Fruit fly (Drosophila melanogaster) whole organism, embryonic: Measurements from ENCODE around the gene Ire1.

Source experiments
- ATbp ChIP-seq: fragments of 200-800 bp; sonication (Bioruptor generic); optimal IDR thresholded peaks from 2 replicates; lab custom pipeline; 2017; ENCODE audit warnings: missing biosample characterization, mild to moderate bottlenecking, missing genetic modification characterization, missing genetic modification reagents
- B-H2 ChIP-seq: fragments of 200-800 bp; sonication (Bioruptor generic); optimal IDR thresholded peaks from 2 replicates; lab custom pipeline; 2018; ENCODE audit warnings: missing biosample characterization, mild to moderate bottlenecking, missing genetic modification characterization
- Bgb ChIP-seq: fragments of 200-800 bp; sonication (Bioruptor generic); IDR thresholded peaks from 2 replicates; pipeline ENCODE4 v1.3.6; 2022; ENCODE audit warnings: missing biosample characterization, missing genetic modification characterization; ENCODE audit not compliant: partially characterized antibody
- CG11695 ChIP-seq: fragments of 200-800 bp; sonication (Bioruptor generic); IDR thresholded peaks from 3 replicates; pipeline ENCODE4 v1.3.6; 2022; ENCODE audit warnings: missing biosample characterization, missing genetic modification characterization
- CG12236 ChIP-seq: fragments of 200-800 bp; sonication (Bioruptor generic); optimal IDR thresholded peaks from 2 replicates; lab custom pipeline; 2016; ENCODE audit warnings: missing biosample characterization, missing genetic modification characterization
- CG16863 ChIP-seq: fragments of 200-800 bp; sonication (Bioruptor generic); optimal IDR thresholded peaks from 3 replicates; lab custom pipeline; 2016; ENCODE audit warnings: missing biosample characterization, missing genetic modification characterization
- CG18262 ChIP-seq: fragments of 200-800 bp; optimal IDR thresholded peaks from 3 replicates; lab custom pipeline; 2019; ENCODE audit warnings: missing biosample characterization, mild to moderate bottlenecking, missing genetic modification characterization, moderate library complexity
- CG2889 ChIP-seq: fragments of 200-800 bp; sonication (Bioruptor generic); IDR thresholded peaks from 3 replicates; pipeline ENCODE4 v1.3.6; 2022; ENCODE audit warnings: missing biosample characterization, missing genetic modification characterization
- CG3281 ChIP-seq: fragments of 200-800 bp; sonication (Bioruptor generic); optimal IDR thresholded peaks from 3 replicates; lab custom pipeline; 2017; ENCODE audit warnings: missing biosample characterization, mild to moderate bottlenecking, missing genetic modification characterization
- CG34376 ChIP-seq: fragments of 200-800 bp; sonication (Bioruptor generic); optimal IDR thresholded peaks from 2 replicates; lab custom pipeline; 2018; ENCODE audit warnings: missing biosample characterization, mild to moderate bottlenecking, missing genetic modification characterization
- CG42726 ChIP-seq: fragments of 200-800 bp; sonication (Bioruptor generic); IDR thresholded peaks from 2 replicates; pipeline ENCODE4 v1.3.6; 2022; ENCODE audit warnings: missing biosample characterization, missing genetic modification characterization; ENCODE audit not compliant: partially characterized antibody
- CG9797 ChIP-seq: fragments of 200-800 bp; sonication (Bioruptor generic); optimal IDR thresholded peaks from 3 replicates; lab custom pipeline; 2018; ENCODE audit warnings: missing biosample characterization, mild to moderate bottlenecking, missing genetic modification characterization
- Dll ChIP-seq: fragments of 200-800 bp; sonication (Bioruptor generic); IDR thresholded peaks from 4 replicates; pipeline ENCODE4 v1.3.6; 2022; ENCODE audit warnings: missing biosample characterization, missing genetic modification characterization; ENCODE audit not compliant: partially characterized antibody
- Eip74EF ChIP-seq, 2 experiments: fragments of 200-800 bp in 1 of 2; fragments of >200 bp in 1 of 2; sonication (Bioruptor generic) in 1 of 2; optimal IDR thresholded peaks; 2 replicates each; lab custom pipeline; 2017 to 2019; ENCODE audit warnings: missing biosample characterization in 2 of 2, missing genetic modification characterization in 2 of 2, mild to moderate bottlenecking in 1 of 2, moderate library complexity in 1 of 2
- Elba2 ChIP-seq: fragments of 200-800 bp; sonication (Bioruptor generic); optimal IDR thresholded peaks from 3 replicates; lab custom pipeline; 2016; ENCODE audit warnings: missing biosample characterization, missing genetic modification characterization
- HLH4C ChIP-seq: fragments of 200-800 bp; sonication (Bioruptor generic); IDR thresholded peaks from 3 replicates; pipeline ENCODE4 v1.3.6; 2022; ENCODE audit warnings: missing biosample characterization, missing genetic modification characterization; ENCODE audit not compliant: partially characterized antibody
- Hr78 ChIP-seq, 2 experiments: fragments of 200-800 bp in 1 of 2; fragments of >200 bp in 1 of 2; sonication (Bioruptor generic) in 1 of 2; optimal IDR thresholded peaks; 2 replicates each; lab custom pipeline; 2017 to 2019; ENCODE audit warnings: missing biosample characterization in 2 of 2, missing genetic modification characterization in 2 of 2, mild to moderate bottlenecking in 1 of 2, moderate library complexity in 1 of 2
- Med ChIP-seq: fragments of 200-800 bp; sonication (Bioruptor generic); peaks from one replicate; lab custom pipeline; 2016; ENCODE audit warnings: missing biosample characterization, missing genetic modification characterization, mild to moderate bottlenecking, inconsistent platforms, moderate library complexity
- Neu2 ChIP-seq: fragments of 200-800 bp; sonication (Bioruptor generic); optimal IDR thresholded peaks from 3 replicates; lab custom pipeline; 2016; ENCODE audit warnings: missing biosample characterization, missing genetic modification characterization, borderline replicate concordance
- Nf-YA ChIP-seq: fragments of 200-800 bp; sonication (Bioruptor generic); IDR thresholded peaks from 2 replicates; pipeline ENCODE4 v1.3.6; 2022; ENCODE audit warnings: missing biosample characterization, missing genetic modification characterization
- Oaz ChIP-seq: fragments of 200-800 bp; sonication (Bioruptor generic); IDR thresholded peaks from 2 replicates; pipeline ENCODE4 v1.3.6; 2022; ENCODE audit warnings: missing biosample characterization, missing genetic modification characterization
- Opbp ChIP-seq: fragments of 200-800 bp; sonication (Bioruptor generic); IDR thresholded peaks from 3 replicates; pipeline ENCODE4 v1.3.6; 2022; ENCODE audit warnings: missing biosample characterization, missing genetic modification characterization; ENCODE audit not compliant: partially characterized antibody
- Rfx ChIP-seq: fragments of 200-800 bp; sonication (Bioruptor generic); IDR thresholded peaks from 2 replicates; pipeline ENCODE4 v1.3.6; 2022; ENCODE audit warnings: missing biosample characterization, missing genetic modification characterization
- Stat92E ChIP-seq, 3 experiments: fragments of >200 bp in 2 of 3; fragments of 200-800 bp in 1 of 3; sonication (Bioruptor generic) in 1 of 3; optimal IDR thresholded peaks; 2 replicates each; lab custom pipeline; 2017 to 2019; ENCODE audit warnings: missing biosample characterization in 3 of 3, missing genetic modification characterization in 3 of 3, mild to moderate bottlenecking in 1 of 3, moderate library complexity in 1 of 3
- aop ChIP-seq: fragments of 200-800 bp; sonication (Bioruptor generic); IDR thresholded peaks from 2 replicates; pipeline ENCODE4 v1.3.6; 2022; ENCODE audit warnings: missing biosample characterization, missing genetic modification characterization
- bsh ChIP-seq, 2 experiments: fragments of 200-800 bp; sonication (Bioruptor generic); optimal IDR thresholded peaks; 2 replicates each; lab custom pipeline; 2017 to 2018; ENCODE audit warnings: mild to moderate bottlenecking in 2 of 2, missing biosample characterization in 2 of 2, missing genetic modification characterization in 2 of 2, moderate library complexity in 1 of 2
- chinmo ChIP-seq: fragments of 200-800 bp; sonication (Bioruptor generic); IDR thresholded peaks from 4 replicates; pipeline ENCODE4 v1.3.6; 2022; ENCODE audit warnings: missing biosample characterization, missing genetic modification characterization; ENCODE audit not compliant: partially characterized antibody
- ci ChIP-seq: fragments of 200-800 bp; sonication (Bioruptor generic); IDR thresholded peaks from 3 replicates; pipeline ENCODE4 v1.3.6; 2022; ENCODE audit warnings: missing biosample characterization, missing genetic modification characterization
- da ChIP-seq: fragments of 200-800 bp; sonication (Bioruptor generic); optimal IDR thresholded peaks from 2 replicates; lab custom pipeline; 2016; ENCODE audit warnings: missing biosample characterization, missing genetic modification characterization
- dysf ChIP-seq: fragments of 200-800 bp; sonication (Bioruptor generic); IDR thresholded peaks from 3 replicates; pipeline ENCODE4 v1.3.6; 2022; ENCODE audit warnings: missing biosample characterization, missing genetic modification characterization
- exex ChIP-seq: fragments of 200-800 bp; sonication (Bioruptor generic); optimal IDR thresholded peaks from 4 replicates; lab custom pipeline; 2018; ENCODE audit warnings: missing biosample characterization, mild to moderate bottlenecking, missing genetic modification characterization, moderate library complexity
- fd96Cb ChIP-seq: fragments of 200-800 bp; sonication (Bioruptor generic); optimal IDR thresholded peaks from 2 replicates; lab custom pipeline; 2018; ENCODE audit warnings: missing biosample characterization, mild to moderate bottlenecking, missing genetic modification characterization, moderate library complexity
- gt ChIP-seq: fragments of 200-800 bp; sonication (Bioruptor generic); IDR thresholded peaks from 2 replicates; pipeline ENCODE4 v1.3.6; 2022; ENCODE audit warnings: missing biosample characterization, missing genetic modification characterization
- hkb ChIP-seq, 2 experiments: fragments of 200-800 bp in 1 of 2; fragments of >200 bp in 1 of 2; sonication (Bioruptor generic) in 1 of 2; IDR thresholded peaks in 1 of 2; optimal IDR thresholded peaks in 1 of 2; 2 replicates each; pipeline versions ENCODE4 v1.3.6 to Lab custom; 2017 to 2022; ENCODE audit warnings: missing biosample characterization in 1 of 2, missing genetic modification characterization in 1 of 2
- mam ChIP-seq: fragments of 200-800 bp; sonication (Bioruptor generic); optimal IDR thresholded peaks from 3 replicates; lab custom pipeline; 2016; ENCODE audit warnings: missing biosample characterization, missing genetic modification characterization
- mirr ChIP-seq: fragments of 200-800 bp; sonication (Bioruptor generic); optimal IDR thresholded peaks from 3 replicates; lab custom pipeline; 2018; ENCODE audit warnings: missing biosample characterization, mild to moderate bottlenecking, missing genetic modification characterization
- pfk ChIP-seq: fragments of 200-800 bp; sonication (Bioruptor generic); optimal IDR thresholded peaks from 2 replicates; lab custom pipeline; 2018; ENCODE audit warnings: missing biosample characterization, mild to moderate bottlenecking, missing genetic modification characterization, moderate library complexity
- ranshi ChIP-seq: fragments of 200-800 bp; sonication (Bioruptor generic); IDR thresholded peaks from 2 replicates; pipeline ENCODE4 v1.3.6; 2022; ENCODE audit warnings: missing biosample characterization, missing genetic modification characterization
- row ChIP-seq: fragments of 200-800 bp; sonication (Bioruptor generic); IDR thresholded peaks from 3 replicates; pipeline ENCODE4 v1.3.6; 2022; ENCODE audit warnings: missing biosample characterization, missing genetic modification characterization
- sd ChIP-seq: fragments of 200-800 bp; sonication (Bioruptor generic); optimal IDR thresholded peaks from 3 replicates; lab custom pipeline; 2018; ENCODE audit warnings: missing biosample characterization, mild to moderate bottlenecking, missing genetic modification characterization, moderate library complexity
- slp2 ChIP-seq: fragments of 200-800 bp; sonication (Bioruptor generic); optimal IDR thresholded peaks from 2 replicates; lab custom pipeline; 2016; ENCODE audit warnings: missing biosample characterization, missing genetic modification characterization
- stwl ChIP-seq: fragments of 200-800 bp; sonication (Bioruptor generic); optimal IDR thresholded peaks from 3 replicates; lab custom pipeline; 2018; ENCODE audit warnings: missing biosample characterization, mild to moderate bottlenecking, missing genetic modification characterization, moderate library complexity
- trem ChIP-seq: fragments of 200-800 bp; optimal IDR thresholded peaks from 3 replicates; lab custom pipeline; 2019; ENCODE audit warnings: missing biosample characterization, mild to moderate bottlenecking, missing genetic modification characterization, moderate library complexity
- vnd ChIP-seq: fragments of 200-800 bp; sonication (Bioruptor generic); IDR thresholded peaks from 3 replicates; pipeline ENCODE4 v1.3.6; 2022; ENCODE audit warnings: missing biosample characterization, missing genetic modification characterization; ENCODE audit not compliant: partially characterized antibody

Ire1 gene

dm6 chr3R:19910302-19911029, 49.4 kb upstream of the Ire1 start:
- TF ChIP-seq Eip74EF (GFP tag; optimal IDR thresholded peaks at IDR 0.05; lab: Kevin White, UChicago) (peak in 1 of 2 experiments; percentile 34), Stat92E (GFP tag; optimal IDR thresholded peaks at IDR 0.05; lab: Kevin White, UChicago) (no peak), ATbp (GFP tag; lab: Kevin White, UChicago) (peak; percentile 19), hkb (optimal IDR thresholded peaks at IDR 0.05; lab: Kevin White, UChicago) (no peak), hkb (GFP tag; IDR thresholded peaks at IDR 0.05; lab: Robert Waterston, UW) (0 out of 2 replicates have a peak, but pooled peaks have one; percentile 6), Hr78 (GFP tag; optimal IDR thresholded peaks at IDR 0.05; lab: Kevin White, UChicago) (peak in 1 of 2 experiments; percentile 78), gt (GFP tag; lab: Robert Waterston, UW) (no peak), CG34376 (GFP tag; lab: Kevin White, UChicago) (peak; percentile 25), exex (tag; lab: Kevin White, UChicago) (peak; percentile 15)

dm6 chr3R:19909541-19910182, 48.6 kb upstream of the Ire1 start:
- TF ChIP-seq mam (no peak), da (GFP tag; lab: Kevin White, UChicago) (no peak), chinmo (GFP tag; lab: Robert Waterston, UW) (0 out of 4 replicates have a peak, but pooled peaks have one; percentile 13), Nf-YA (GFP tag; lab: Robert Waterston, UW) (0 out of 2 replicates have a peak, but pooled peaks have one; percentile 7), mirr (GFP tag; lab: Kevin White, UChicago) (peak; percentile 4), Dll (GFP tag; lab: Robert Waterston, UW) (no peak), ci (GFP tag; lab: Robert Waterston, UW) (peak; percentile 63; the same call in 1 of the 3 replicates), CG11695 (GFP tag; lab: Robert Waterston, UW) (no peak), exex (tag; lab: Kevin White, UChicago) (peak; percentile 73), Opbp (peak; percentile 11; the same call in 1 of the 3 replicates), Rfx (0 out of 2 replicates have a peak, but pooled peaks have one; percentile 17), CG18262 (tag; lab: Kevin White, UChicago) (no peak), stwl (no peak), Elba2 (peak; percentile 76), sd (tag; lab: Kevin White, UChicago) (peak; percentile 76), CG16863 (no peak), Med (GFP tag; lab: Kevin White, UChicago) (peak; percentile 22), CG9797 (no peak), Bgb (no peak)

dm6 chr3R:19908863-19909343, 47.8 kb upstream of the Ire1 start:
- TF ChIP-seq row (GFP tag; lab: Robert Waterston, UW) (peak; percentile 88), vnd (no peak), bsh (GFP tag; optimal IDR thresholded peaks at IDR 0.05; lab: Kevin White, UChicago) (peak; percentile 29 to 80), ranshi (GFP tag; lab: Robert Waterston, UW) (peak; percentile 79), HLH4C (no peak), CG42726 (GFP tag; lab: Robert Waterston, UW) (no peak), aop (GFP tag; lab: Robert Waterston, UW) (no peak), pfk (GFP tag; lab: Kevin White, UChicago) (no peak), Oaz (GFP tag; lab: Robert Waterston, UW) (peak; percentile 69), Neu2 (no peak), CG3281 (GFP tag; lab: Kevin White, UChicago) (peak; percentile 70), CG12236 (GFP tag; lab: Kevin White, UChicago) (peak; percentile 61), slp2 (peak; percentile 78), trem (peak; percentile 35), gt (GFP tag; lab: Robert Waterston, UW) (no peak; the same call in 1 of the 2 replicates), fd96Cb (peak; percentile 78), B-H2 (GFP tag; lab: Kevin White, UChicago) (no peak), dysf (GFP tag; lab: Robert Waterston, UW) (peak; percentile 90), CG2889 (GFP tag; lab: Robert Waterston, UW) (peak; percentile 85)
